Fruit fly (Drosophila melanogaster) Kc167 (cell line): ENCODE data around the gene TM9SF2.

Source experiments
- Myc ChIP-seq: fragments of >200 bp; optimal IDR thresholded peaks from 2 replicates; lab custom pipeline; 2017; ENCODE audit warnings: missing external identifiers
- Sin3A ChIP-seq: fragments of >200 bp; optimal IDR thresholded peaks from 2 replicates; lab custom pipeline; 2018; ENCODE audit warnings: missing external identifiers
- h ChIP-seq: fragments of >200 bp; optimal IDR thresholded peaks from 3 replicates; lab custom pipeline; 2018; ENCODE audit warnings: missing external identifiers
- insv ChIP-seq: fragments of >200 bp; optimal IDR thresholded peaks from 3 replicates; lab custom pipeline; 2018; ENCODE audit warnings: missing external identifiers
- psq ChIP-seq: fragments of >200 bp; optimal IDR thresholded peaks from 2 replicates; lab custom pipeline; 2017; ENCODE audit warnings: missing external identifiers
- ttk ChIP-seq: sonication (Bioruptor generic); optimal IDR thresholded peaks from 2 replicates; lab custom pipeline; 2017; ENCODE audit warnings: missing external identifiers

TM9SF2 gene

dm6 chr2L:20690055-20690454 lies 44.1 kb downstream of the TM9SF2 start:
- TF ChIP-seq Myc (lab: Kevin White, UChicago) (no peak), h (lab: Kevin White, UChicago) (no peak), psq (lab: Kevin White, UChicago) (no peak), insv (lab: Kevin White, UChicago) (no peak), ttk (lab: Kevin White, UChicago) (no peak), Sin3A (lab: Kevin White, UChicago) (no peak)

- TF ChIP-seq insv (lab: Kevin White, UChicago) (no peak), h (lab: Kevin White, UChicago) (no peak), ttk (lab: Kevin White, UChicago) (no peak), psq (lab: Kevin White, UChicago) (no peak), Myc (lab: Kevin White, UChicago) (no peak), Sin3A (lab: Kevin White, UChicago) (no peak)
Measured at dm6 chr2L:20688722-20689121, 45.4 kb downstream of the TM9SF2 start.

- no peak for TF ChIP-seq Sin3A (lab: Kevin White, UChicago)
- no peak for TF ChIP-seq ttk (lab: Kevin White, UChicago)
- no peak for TF ChIP-seq insv (lab: Kevin White, UChicago)
- no peak for TF ChIP-seq Myc (lab: Kevin White, UChicago)
- no peak for TF ChIP-seq h (lab: Kevin White, UChicago)
- no peak for TF ChIP-seq psq (lab: Kevin White, UChicago)
Measured at dm6 chr2L:20682136-20682733, 51.9 kb downstream of the TM9SF2 start, which contains the start of gene CG2617. CG2617 (plus strand) TSS chr2L:20682368.

- TF ChIP-seq Myc (lab: Kevin White, UChicago) (no peak), h (lab: Kevin White, UChicago) (no peak), insv (lab: Kevin White, UChicago) (no peak), ttk (lab: Kevin White, UChicago) (no peak), psq (lab: Kevin White, UChicago) (no peak), Sin3A (lab: Kevin White, UChicago) (no peak)
Measured at dm6 chr2L:20681648-20682098, 52.4 kb downstream of the TM9SF2 start, which contains the start of gene Cen. Cen (minus strand) TSS chr2L:20681846.
